Fruit fly (Drosophila melanogaster) whole organism, embryonic: ENCODE data around the gene BBS1.

Experiments
- Antp ChIP-seq: fragments of 200-800 bp; sonication (Bioruptor generic); optimal IDR thresholded peaks from 3 replicates; lab custom pipeline; 2016; ENCODE audit warnings: missing biosample characterization, missing genetic modification characterization
- CG10147 ChIP-seq: fragments of 200-800 bp; sonication (Bioruptor generic); optimal IDR thresholded peaks from 2 replicates; lab custom pipeline; 2019; ENCODE audit warnings: missing biosample characterization, mild to moderate bottlenecking, missing genetic modification characterization, moderate library complexity
- CG10267 ChIP-seq: fragments of 200-800 bp; sonication (Bioruptor generic); optimal IDR thresholded peaks from 2 replicates; lab custom pipeline; 2018; ENCODE audit warnings: missing biosample characterization, mild to moderate bottlenecking, missing genetic modification characterization, moderate library complexity
- CG12299 ChIP-seq: fragments of 200-800 bp; sonication (Bioruptor generic); optimal IDR thresholded peaks from 2 replicates; lab custom pipeline; 2018; ENCODE audit warnings: missing biosample characterization, mild to moderate bottlenecking, missing genetic modification characterization
- CG13775 ChIP-seq: fragments of 200-800 bp; sonication (Bioruptor generic); optimal IDR thresholded peaks from 3 replicates; lab custom pipeline; 2017; ENCODE audit warnings: missing biosample characterization, mild to moderate bottlenecking, missing genetic modification characterization
- CG14014 ChIP-seq: fragments of 200-800 bp; sonication (Bioruptor generic); IDR thresholded peaks from 2 replicates; pipeline ENCODE4 v1.3.6; 2022; ENCODE audit warnings: missing biosample characterization, missing genetic modification characterization
- CG14667 ChIP-seq: fragments of 200-800 bp; sonication (Bioruptor generic); IDR thresholded peaks from 2 replicates; pipeline ENCODE4 v1.3.6; 2022; ENCODE audit warnings: missing biosample characterization, missing genetic modification characterization
- CG16863 ChIP-seq: fragments of 200-800 bp; sonication (Bioruptor generic); optimal IDR thresholded peaks from 3 replicates; lab custom pipeline; 2016; ENCODE audit warnings: missing biosample characterization, missing genetic modification characterization
- CG17361 ChIP-seq: fragments of 200-800 bp; sonication (Bioruptor generic); IDR thresholded peaks from 3 replicates; pipeline ENCODE4 v1.3.6; 2022; ENCODE audit warnings: missing biosample characterization, missing genetic modification characterization
- CG17802 ChIP-seq: fragments of 200-800 bp; sonication (Bioruptor generic); optimal IDR thresholded peaks from 2 replicates; lab custom pipeline; 2018; ENCODE audit warnings: missing biosample characterization, mild to moderate bottlenecking, missing genetic modification characterization, moderate library complexity
- CG17829 ChIP-seq: fragments of 200-800 bp; optimal IDR thresholded peaks from 2 replicates; lab custom pipeline; 2019; ENCODE audit warnings: missing biosample characterization, mild to moderate bottlenecking, missing genetic modification characterization, moderate library complexity
- CG2199 ChIP-seq: fragments of 200-800 bp; sonication (Bioruptor generic); IDR thresholded peaks from 3 replicates; pipeline ENCODE4 v1.3.6; 2022; ENCODE audit warnings: missing biosample characterization, missing genetic modification characterization
- CG3065 ChIP-seq: fragments of 200-800 bp; sonication (Bioruptor generic); optimal IDR thresholded peaks from 2 replicates; lab custom pipeline; 2016; ENCODE audit warnings: missing biosample characterization, missing genetic modification characterization
- CG3281 ChIP-seq: fragments of 200-800 bp; sonication (Bioruptor generic); optimal IDR thresholded peaks from 3 replicates; lab custom pipeline; 2017; ENCODE audit warnings: missing biosample characterization, mild to moderate bottlenecking, missing genetic modification characterization
- CG4328 ChIP-seq: fragments of 200-800 bp; sonication (Bioruptor generic); optimal IDR thresholded peaks from 3 replicates; lab custom pipeline; 2017; ENCODE audit warnings: missing biosample characterization, missing genetic modification reagents, missing genetic modification characterization
- CG43689 ChIP-seq: fragments of 200-800 bp; sonication (Bioruptor generic); IDR thresholded peaks from 2 replicates; pipeline ENCODE4 v1.3.6; 2022; ENCODE audit warnings: missing biosample characterization, missing genetic modification characterization
- CG6813 ChIP-seq: fragments of 200-800 bp; sonication (Bioruptor generic); optimal IDR thresholded peaks from 2 replicates; lab custom pipeline; 2017; ENCODE audit warnings: missing biosample characterization, missing genetic modification characterization, mild to moderate bottlenecking, moderate library complexity, missing genetic modification reagents
- CG7271 ChIP-seq: fragments of 200-800 bp; sonication (Bioruptor generic); optimal IDR thresholded peaks from 2 replicates; lab custom pipeline; 2018; ENCODE audit warnings: missing biosample characterization, mild to moderate bottlenecking, missing genetic modification characterization, moderate library complexity
- CG7786 ChIP-seq: fragments of 200-800 bp; sonication (Bioruptor generic); optimal IDR thresholded peaks from 2 replicates; lab custom pipeline; 2016; ENCODE audit warnings: missing biosample characterization, missing genetic modification characterization
- CG8281 ChIP-seq: fragments of 200-800 bp; sonication (Bioruptor generic); optimal IDR thresholded peaks from 2 replicates; lab custom pipeline; 2018; ENCODE audit warnings: missing biosample characterization, mild to moderate bottlenecking, missing genetic modification characterization, moderate library complexity
- CG8924 ChIP-seq: fragments of 200-800 bp; optimal IDR thresholded peaks from 3 replicates; lab custom pipeline; 2019; ENCODE audit warnings: missing biosample characterization, mild to moderate bottlenecking, missing genetic modification characterization, moderate library complexity
- Fer1 ChIP-seq: fragments of 200-800 bp; sonication (Bioruptor generic); optimal IDR thresholded peaks from 2 replicates; lab custom pipeline; 2017; ENCODE audit warnings: missing biosample characterization, mild to moderate bottlenecking, missing genetic modification characterization
- HmgD ChIP-seq: fragments of 200-800 bp; sonication (Bioruptor generic); optimal IDR thresholded peaks from 3 replicates; lab custom pipeline; 2016; ENCODE audit warnings: missing biosample characterization, missing genetic modification characterization
- Hr51 ChIP-seq, 2 experiments: fragments of 200-800 bp; sonication (Bioruptor generic); optimal IDR thresholded peaks; 2 replicates in 1 of 2; 3 replicates in 1 of 2; lab custom pipeline; 2016 to 2018; ENCODE audit warnings: missing biosample characterization in 2 of 2, missing genetic modification characterization in 2 of 2, mild to moderate bottlenecking in 1 of 2, moderate library complexity in 1 of 2
- Mes4 ChIP-seq: fragments of 200-800 bp; sonication (Bioruptor generic); optimal IDR thresholded peaks from 2 replicates; lab custom pipeline; 2016; ENCODE audit warnings: missing biosample characterization, missing genetic modification characterization
- Oli ChIP-seq: fragments of 200-800 bp; sonication (Bioruptor generic); optimal IDR thresholded peaks from 2 replicates; lab custom pipeline; 2018; ENCODE audit warnings: missing biosample characterization, mild to moderate bottlenecking, missing genetic modification characterization, moderate library complexity
- YL-1 ChIP-seq: fragments of 200-800 bp; sonication (Bioruptor generic); optimal IDR thresholded peaks from 3 replicates; lab custom pipeline; 2017; ENCODE audit warnings: missing biosample characterization, mild to moderate bottlenecking, missing genetic modification characterization
- ase ChIP-seq: fragments of 200-800 bp; sonication (Bioruptor generic); IDR thresholded peaks from 3 replicates; pipeline ENCODE4 v1.3.6; 2022; ENCODE audit warnings: missing biosample characterization, missing genetic modification characterization
- bbx ChIP-seq: fragments of 200-800 bp; sonication (Bioruptor generic); IDR thresholded peaks from 2 replicates; pipeline ENCODE4 v1.3.6; 2022; ENCODE audit warnings: missing biosample characterization, missing genetic modification characterization; ENCODE audit not compliant: partially characterized antibody
- bcd ChIP-seq: fragments of 200-800 bp; sonication (Bioruptor generic); optimal IDR thresholded peaks from 2 replicates; lab custom pipeline; 2017; ENCODE audit warnings: missing biosample characterization, mild to moderate bottlenecking, missing genetic modification characterization
- br ChIP-seq: fragments of >200 bp; optimal IDR thresholded peaks from 2 replicates; lab custom pipeline; 2017
- cas ChIP-seq: fragments of 200-800 bp; sonication (Bioruptor generic); IDR thresholded peaks from 2 replicates; pipeline ENCODE4 v1.3.6; 2022; ENCODE audit warnings: missing biosample characterization, missing genetic modification characterization
- chif ChIP-seq, 2 experiments: fragments of 200-800 bp; sonication (Bioruptor generic); optimal IDR thresholded peaks; 3 replicates each; lab custom pipeline; 2016; ENCODE audit warnings: missing biosample characterization in 2 of 2, missing genetic modification characterization in 2 of 2
- cwo ChIP-seq: fragments of 200-800 bp; sonication (Bioruptor generic); optimal IDR thresholded peaks from 3 replicates; lab custom pipeline; 2017; ENCODE audit warnings: missing biosample characterization, missing genetic modification characterization, mild to moderate bottlenecking, moderate library complexity, missing genetic modification reagents
- dati ChIP-seq: fragments of 200-800 bp; sonication (Bioruptor generic); IDR thresholded peaks from 2 replicates; pipeline ENCODE4 v1.3.6; 2022; ENCODE audit warnings: missing biosample characterization, missing genetic modification characterization
- emc ChIP-seq: fragments of 200-800 bp; sonication (Bioruptor generic); optimal IDR thresholded peaks from 2 replicates; lab custom pipeline; 2016; ENCODE audit warnings: missing biosample characterization, missing genetic modification characterization
- ftz-f1 ChIP-seq: fragments of 200-800 bp; sonication (Bioruptor generic); optimal IDR thresholded peaks from 2 replicates; lab custom pipeline; 2016; ENCODE audit warnings: missing biosample characterization, missing genetic modification characterization
- gro ChIP-seq: fragments of 200-800 bp; sonication (Bioruptor generic); optimal IDR thresholded peaks from 2 replicates; lab custom pipeline; 2016; ENCODE audit warnings: missing biosample characterization, missing genetic modification characterization
- hb ChIP-seq: fragments of 200-800 bp; sonication (Bioruptor generic); IDR thresholded peaks from 3 replicates; pipeline ENCODE4 v1.3.6; 2022; ENCODE audit warnings: missing biosample characterization, missing genetic modification characterization; ENCODE audit not compliant: partially characterized antibody
- her ChIP-seq: fragments of 200-800 bp; sonication (Bioruptor generic); optimal IDR thresholded peaks from 2 replicates; lab custom pipeline; 2016; ENCODE audit warnings: missing biosample characterization, missing genetic modification characterization
- inv ChIP-seq: fragments of 200-800 bp; sonication (Bioruptor generic); IDR thresholded peaks from 2 replicates; pipeline ENCODE4 v1.3.6; 2022; ENCODE audit warnings: missing biosample characterization, missing genetic modification characterization; ENCODE audit not compliant: partially characterized antibody
- knrl ChIP-seq: fragments of 200-800 bp; sonication (Bioruptor generic); IDR thresholded peaks from 3 replicates; pipeline ENCODE4 v1.3.6; 2022; ENCODE audit warnings: missing biosample characterization, missing genetic modification characterization; ENCODE audit not compliant: partially characterized antibody
- nerfin-2 ChIP-seq: fragments of 200-800 bp; sonication (Bioruptor generic); IDR thresholded peaks from 2 replicates; pipeline ENCODE4 v1.3.6; 2022; ENCODE audit warnings: missing biosample characterization, missing genetic modification characterization; ENCODE audit not compliant: partially characterized antibody
- otp ChIP-seq: fragments of 200-800 bp; sonication (Bioruptor generic); IDR thresholded peaks from 3 replicates; pipeline ENCODE4, ENCODE4 v1.3.6; 2022; ENCODE audit warnings: missing biosample characterization, missing genetic modification characterization
- p53 ChIP-seq: fragments of 200-800 bp; sonication (Bioruptor generic); optimal IDR thresholded peaks from 2 replicates; lab custom pipeline; 2016; ENCODE audit warnings: missing biosample characterization, missing genetic modification characterization
- pb ChIP-seq: fragments of 200-800 bp; sonication (Bioruptor generic); optimal IDR thresholded peaks from 3 replicates; lab custom pipeline; 2016; ENCODE audit warnings: missing biosample characterization, missing genetic modification characterization
- sima ChIP-seq: fragments of 200-800 bp; sonication (Bioruptor generic); optimal IDR thresholded peaks from 2 replicates; lab custom pipeline; 2016; ENCODE audit warnings: missing biosample characterization, missing genetic modification characterization
- tx ChIP-seq: fragments of 200-800 bp; sonication (Bioruptor generic); optimal IDR thresholded peaks from 2 replicates; lab custom pipeline; 2016; ENCODE audit warnings: missing biosample characterization, missing genetic modification characterization
- wek ChIP-seq: fragments of 200-800 bp; sonication (Bioruptor generic); optimal IDR thresholded peaks from 3 replicates; lab custom pipeline; 2018; ENCODE audit warnings: missing biosample characterization, mild to moderate bottlenecking, missing genetic modification characterization, moderate library complexity

BBS1 gene

DNA sequence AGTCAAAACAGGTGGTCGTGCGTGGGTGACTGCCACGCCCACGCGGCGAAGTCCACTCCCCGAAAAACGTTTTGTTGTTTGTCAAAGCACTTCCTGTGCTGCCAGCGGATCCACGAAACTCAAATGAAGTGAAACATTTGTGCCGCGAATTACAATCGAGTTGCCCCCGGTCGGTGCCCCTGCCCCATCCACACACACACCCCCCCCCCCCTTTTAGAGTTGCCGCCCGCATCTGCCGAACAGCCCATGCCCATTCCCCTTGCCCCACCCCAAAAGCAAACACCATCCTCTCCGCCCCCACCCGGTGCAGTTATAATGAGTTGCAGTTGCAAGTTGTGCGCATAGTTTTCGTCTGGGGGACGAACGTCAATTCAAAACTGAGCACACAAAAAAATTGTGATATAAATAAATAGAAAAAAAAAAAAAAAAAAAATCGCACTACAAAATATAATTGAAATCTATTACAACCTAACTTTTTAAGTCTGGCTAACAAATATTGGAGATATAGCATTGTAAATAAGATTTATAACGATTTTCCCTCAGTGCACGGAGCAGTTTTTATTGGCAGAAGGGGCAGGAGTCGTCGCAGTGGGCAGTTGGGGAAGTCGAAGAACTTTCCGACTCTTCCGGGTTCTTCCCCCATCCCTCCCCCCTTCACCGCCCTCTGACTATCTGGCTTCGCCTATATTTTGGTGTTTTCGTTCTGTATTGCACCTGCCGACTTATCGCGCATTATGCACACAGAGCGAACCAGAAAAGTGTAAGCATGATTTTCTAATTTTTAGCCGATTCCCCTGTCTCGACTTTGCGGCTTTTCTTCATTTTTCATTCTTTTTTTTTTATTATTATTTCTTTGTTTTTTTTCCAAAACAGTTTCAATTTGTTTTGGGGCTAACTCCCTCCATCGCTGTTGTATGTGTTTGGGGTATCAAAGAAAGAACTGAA lies 26.1 kb downstream of the BBS1 start (continued):
- TF ChIP-seq nerfin-2: no peak
- TF ChIP-seq CG14667 (GFP tag; lab: Robert Waterston, UW): peak; percentile 64
- TF ChIP-seq sima: no peak
- TF ChIP-seq CG13775 (GFP tag; lab: Kevin White, UChicago): peak; percentile 23
- TF ChIP-seq bbx (GFP tag; lab: Robert Waterston, UW): 0 out of 2 replicates have a peak, but pooled peaks have one; percentile 7
- no peak for TF ChIP-seq knrl (GFP tag; lab: Robert Waterston, UW)
- TF ChIP-seq YL-1: no peak
- TF ChIP-seq CG17829 (tag; lab: Kevin White, UChicago): peak; percentile 67
- no peak for TF ChIP-seq her (GFP tag; lab: Kevin White, UChicago)
- TF ChIP-seq CG8924 (tag; lab: Kevin White, UChicago): peak; percentile 58
- TF ChIP-seq CG10267 (tag; lab: Kevin White, UChicago): peak; percentile 51
- TF ChIP-seq CG8281: no peak
- no peak for TF ChIP-seq Antp (GFP tag; lab: Kevin White, UChicago)
- peak; percentile 4 for TF ChIP-seq CG7786 (GFP tag; lab: Kevin White, UChicago)
- TF ChIP-seq CG17361 (GFP tag; lab: Robert Waterston, UW): peak; percentile 78
- TF ChIP-seq CG3281: no peak
- TF ChIP-seq chif (GFP tag; optimal IDR thresholded peaks at IDR 0.05; lab: Kevin White, UChicago): peak; percentile 30 to 61
- TF ChIP-seq CG43689: no peak
- peak; percentile 19 for TF ChIP-seq bcd (GFP tag; lab: Kevin White, UChicago)
- peak; percentile 32 for TF ChIP-seq Mes4 (GFP tag; lab: Kevin White, UChicago)
- no peak for TF ChIP-seq Hr51 (GFP tag; optimal IDR thresholded peaks at IDR 0.05; lab: Kevin White, UChicago)
- TF ChIP-seq CG4328 (GFP tag; lab: Kevin White, UChicago): no peak
- no peak for TF ChIP-seq ftz-f1 (GFP tag; lab: Kevin White, UChicago)
- no peak for TF ChIP-seq wek (GFP tag; lab: Kevin White, UChicago)
- no peak for TF ChIP-seq dati (GFP tag; lab: Robert Waterston, UW)
- TF ChIP-seq p53 (GFP tag; lab: Kevin White, UChicago): no peak
- no peak for TF ChIP-seq Fer1
- peak; percentile 22 for TF ChIP-seq Oli (tag; lab: Kevin White, UChicago)
- TF ChIP-seq hb (GFP tag; lab: Robert Waterston, UW): no peak
- no peak for TF ChIP-seq pb (GFP tag; lab: Kevin White, UChicago)
- no peak for TF ChIP-seq cwo (GFP tag; lab: Kevin White, UChicago)
- TF ChIP-seq CG3065 (GFP tag; lab: Kevin White, UChicago): no peak
- no peak for TF ChIP-seq CG14014 (GFP tag; lab: Robert Waterston, UW)
- TF ChIP-seq CG10147 (GFP tag; lab: Kevin White, UChicago): no peak
- peak; percentile 1 for TF ChIP-seq CG17802 (tag; lab: Kevin White, UChicago)
- TF ChIP-seq CG7271 (tag; lab: Kevin White, UChicago): no peak
- no peak for TF ChIP-seq tx (GFP tag; lab: Kevin White, UChicago)
- TF ChIP-seq CG6813 (GFP tag; lab: Kevin White, UChicago): no peak
- peak; percentile 39 for TF ChIP-seq CG16863 (GFP tag; lab: Kevin White, UChicago)
- peak; percentile 33; the same call in 1 of the 3 replicates for TF ChIP-seq ase
- TF ChIP-seq CG12299 (tag; lab: Kevin White, UChicago): no peak
- no peak for TF ChIP-seq CG2199 (GFP tag; lab: Robert Waterston, UW)
- TF ChIP-seq inv (GFP tag; lab: Robert Waterston, UW): no peak
- TF ChIP-seq HmgD (GFP tag; lab: Kevin White, UChicago): no peak
- TF ChIP-seq br (lab: Kevin White, UChicago): no peak
- TF ChIP-seq otp (GFP tag; lab: Robert Waterston, UW): peak; percentile 80
- TF ChIP-seq cas: no peak
- TF ChIP-seq emc (GFP tag; lab: Kevin White, UChicago): no peak
- no peak for TF ChIP-seq gro (GFP tag; lab: Kevin White, UChicago)
